Worm (Caenorhabditis elegans): ENCODE results near the gene skp-1.

DNA sequence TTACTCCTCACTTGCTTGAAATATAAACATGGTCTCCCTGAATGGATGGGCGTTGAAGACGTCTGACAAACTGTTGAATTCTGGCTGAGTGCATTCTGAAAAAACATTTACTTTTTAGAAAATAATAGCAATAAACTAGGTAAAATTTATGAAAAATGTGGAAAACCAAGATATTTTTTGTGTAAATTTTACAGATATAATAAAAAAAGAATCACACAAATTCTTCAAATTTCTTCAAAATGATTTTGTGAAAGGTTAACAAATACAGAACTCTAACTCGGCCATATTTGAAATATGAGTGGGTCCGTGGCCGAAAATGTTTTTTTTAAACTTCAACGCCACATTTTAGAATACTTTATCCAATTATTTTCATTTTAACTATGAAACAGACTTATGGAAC is 27.1 kb upstream of the skp-1 start, which contains the start of gene glb-15:
- no peak for TF ChIP-seq ama-1 (optimal IDR thresholded peaks at IDR 0.05)
- TF ChIP-seq elt-2 (tag; optimal IDR thresholded peaks at IDR 0.05): no peak
- no peak for TF ChIP-seq blmp-1 (tag; optimal IDR thresholded peaks at IDR 0.05)
- TF ChIP-seq egl-27 (tag; optimal IDR thresholded peaks at IDR 0.05): no peak
- TF ChIP-seq zag-1 (tag; optimal IDR thresholded peaks at IDR 0.05): no peak
- no peak for TF ChIP-seq pqm-1 (tag; optimal IDR thresholded peaks at IDR 0.05)
- TF ChIP-seq egl-13 (tag; optimal IDR thresholded peaks at IDR 0.05): no peak
- TF ChIP-seq fos-1 (tag; optimal IDR thresholded peaks at IDR 0.05): no peak
- TF ChIP-seq dpl-1 (GFP tag; optimal IDR thresholded peaks at IDR 0.05): no peak
- TF ChIP-seq lin-39 (tag; optimal IDR thresholded peaks at IDR 0.05): no peak
